Fruit fly (Drosophila melanogaster): ENCODE measurements around the gene Ptp36E.

dm6 chr2L:18149903-18150302 lies 34.9 kb downstream of the Ptp36E start:
- TF ChIP-seq ss (GFP tag; optimal IDR thresholded peaks at IDR 0.05) (no peak), CG11762 (GFP tag; optimal IDR thresholded peaks at IDR 0.05; ENCODE audit: insufficient read depth) (no peak), Smox (GFP tag; optimal IDR thresholded peaks at IDR 0.05) (no peak), Blimp-1 (GFP tag; optimal IDR thresholded peaks at IDR 0.05) (no peak), CG6276 (GFP tag; optimal IDR thresholded peaks at IDR 0.05) (no peak), Hr39 (GFP tag; optimal IDR thresholded peaks at IDR 0.05) (no peak), Gug (GFP tag; IDR thresholded peaks at IDR 0.05) (no peak), CG6792 (GFP tag; optimal IDR thresholded peaks at IDR 0.05) (no peak), topi (GFP tag; optimal IDR thresholded peaks at IDR 0.05) (no peak), fkh (GFP tag; optimal IDR thresholded peaks at IDR 0.05) (no peak), esn (GFP tag; optimal IDR thresholded peaks at IDR 0.05) (no peak), vri (GFP tag; optimal IDR thresholded peaks at IDR 0.05) (no peak), CG11294 (GFP tag; IDR thresholded peaks at IDR 0.05) (no peak), svp (GFP tag) (no peak)
